Fruit fly (Drosophila melanogaster) whole organism, embryonic: ENCODE results near the gene Lsp2.

Source experiments
- CG10209 ChIP-seq: fragments of 200-800 bp; sonication (Bioruptor generic); optimal IDR thresholded peaks from 3 replicates; lab custom pipeline; 2017; ENCODE audit warnings: missing biosample characterization, mild to moderate bottlenecking, missing genetic modification characterization, missing genetic modification reagents
- CG10462 ChIP-seq: fragments of 200-800 bp; sonication (Bioruptor generic); optimal IDR thresholded peaks from 2 replicates; lab custom pipeline; 2016; ENCODE audit warnings: missing biosample characterization, missing genetic modification characterization
- CG11247 ChIP-seq: fragments of 200-800 bp; sonication (Bioruptor generic); IDR thresholded peaks from 2 replicates; pipeline ENCODE4 v1.3.6; 2022; ENCODE audit warnings: missing biosample characterization, missing genetic modification characterization
- CG12659 ChIP-seq: fragments of 200-800 bp; sonication (Bioruptor generic); optimal IDR thresholded peaks from 3 replicates; lab custom pipeline; 2017; ENCODE audit warnings: mild to moderate bottlenecking, missing biosample characterization, missing genetic modification reagents, missing genetic modification characterization
- CG13424 ChIP-seq: fragments of 200-800 bp; sonication (Bioruptor generic); optimal IDR thresholded peaks from 2 replicates; lab custom pipeline; 2019; ENCODE audit warnings: missing biosample characterization, mild to moderate bottlenecking, missing genetic modification characterization, moderate library complexity
- CG15696 ChIP-seq: fragments of 200-800 bp; sonication (Bioruptor generic); optimal IDR thresholded peaks from 2 replicates; lab custom pipeline; 2019; ENCODE audit warnings: missing biosample characterization, mild to moderate bottlenecking, missing genetic modification characterization, moderate library complexity
- CG16863 ChIP-seq: fragments of 200-800 bp; sonication (Bioruptor generic); optimal IDR thresholded peaks from 3 replicates; lab custom pipeline; 2016; ENCODE audit warnings: missing biosample characterization, missing genetic modification characterization
- CG18764 ChIP-seq: fragments of 200-800 bp; sonication (Bioruptor generic); optimal IDR thresholded peaks from 3 replicates; lab custom pipeline; 2016; ENCODE audit warnings: missing biosample characterization, missing genetic modification characterization
- CG2202 ChIP-seq: fragments of 200-800 bp; sonication (Bioruptor generic); optimal IDR thresholded peaks from 2 replicates; lab custom pipeline; 2018; ENCODE audit warnings: missing biosample characterization, mild to moderate bottlenecking, missing genetic modification characterization
- CG2889 ChIP-seq: fragments of 200-800 bp; sonication (Bioruptor generic); IDR thresholded peaks from 3 replicates; pipeline ENCODE4 v1.3.6; 2022; ENCODE audit warnings: missing biosample characterization, missing genetic modification characterization
- CG3163 ChIP-seq: fragments of 200-800 bp; sonication (Bioruptor generic); optimal IDR thresholded peaks from 3 replicates; lab custom pipeline; 2016; ENCODE audit warnings: missing biosample characterization, missing genetic modification characterization
- CG32767 ChIP-seq: fragments of 200-800 bp; sonication (Bioruptor generic); IDR thresholded peaks from 2 replicates; pipeline ENCODE4 v1.3.6; 2022; ENCODE audit warnings: missing biosample characterization, missing genetic modification characterization
- CG34422 ChIP-seq: fragments of 200-800 bp; sonication (Bioruptor generic); IDR thresholded peaks from 3 replicates; pipeline ENCODE4 v1.3.6; 2022; ENCODE audit warnings: missing biosample characterization, missing genetic modification characterization
- CG3847 ChIP-seq: fragments of 200-800 bp; sonication (Bioruptor generic); IDR thresholded peaks from 2 replicates; pipeline ENCODE4 v1.3.6; 2022; ENCODE audit warnings: missing biosample characterization, missing genetic modification characterization
- CG6689 ChIP-seq: fragments of 200-800 bp; sonication (Bioruptor generic); IDR thresholded peaks from 2 replicates; pipeline ENCODE4 v1.3.6; 2022; ENCODE audit warnings: missing biosample characterization, missing genetic modification characterization
- CG6791 ChIP-seq: fragments of 200-800 bp; sonication (Bioruptor generic); IDR thresholded peaks from 3 replicates; pipeline ENCODE4 v1.3.6; 2022; ENCODE audit warnings: missing biosample characterization, missing genetic modification characterization; ENCODE audit not compliant: partially characterized antibody
- CG9727 ChIP-seq: fragments of 200-800 bp; sonication (Bioruptor generic); optimal IDR thresholded peaks from 3 replicates; lab custom pipeline; 2017; ENCODE audit warnings: missing biosample characterization, mild to moderate bottlenecking, missing genetic modification characterization
- D19A ChIP-seq: fragments of 200-800 bp; optimal IDR thresholded peaks from 3 replicates; lab custom pipeline; 2019; ENCODE audit warnings: missing biosample characterization, mild to moderate bottlenecking, missing genetic modification characterization, moderate library complexity
- Deaf1 ChIP-seq: fragments of 200-800 bp; optimal IDR thresholded peaks from 3 replicates; lab custom pipeline; 2019; ENCODE audit warnings: missing biosample characterization, mild to moderate bottlenecking, missing genetic modification characterization, moderate library complexity
- Drgx ChIP-seq: fragments of 200-800 bp; sonication (Bioruptor generic); IDR thresholded peaks from 2 replicates; pipeline ENCODE4 v1.3.6; 2022; ENCODE audit warnings: missing biosample characterization, missing genetic modification characterization
- Fer2 ChIP-seq: fragments of 200-800 bp; sonication (Bioruptor generic); optimal IDR thresholded peaks from 2 replicates; lab custom pipeline; 2018; ENCODE audit warnings: missing biosample characterization, mild to moderate bottlenecking, missing genetic modification characterization, moderate library complexity
- Hand ChIP-seq: fragments of 200-800 bp; sonication (Bioruptor generic); optimal IDR thresholded peaks from 2 replicates; lab custom pipeline; 2017; ENCODE audit warnings: mild to moderate bottlenecking, missing biosample characterization, missing genetic modification reagents, missing genetic modification characterization
- Hmx ChIP-seq: fragments of 200-800 bp; sonication (Bioruptor generic); optimal IDR thresholded peaks from 2 replicates; lab custom pipeline; 2016; ENCODE audit warnings: missing biosample characterization, missing genetic modification characterization
- Hr3 ChIP-seq: fragments of 200-800 bp; sonication (Bioruptor generic); optimal IDR thresholded peaks from 3 replicates; lab custom pipeline; 2016; ENCODE audit warnings: missing biosample characterization, missing genetic modification characterization
- Hr39 ChIP-seq: fragments of >200 bp; optimal IDR thresholded peaks from 2 replicates; lab custom pipeline; 2017
- Hr51 ChIP-seq, 2 experiments: fragments of 200-800 bp; sonication (Bioruptor generic); optimal IDR thresholded peaks; 2 replicates in 1 of 2; 3 replicates in 1 of 2; lab custom pipeline; 2016 to 2018; ENCODE audit warnings: missing biosample characterization in 2 of 2, missing genetic modification characterization in 2 of 2, mild to moderate bottlenecking in 1 of 2, moderate library complexity in 1 of 2
- Jarid2 ChIP-seq: fragments of 200-800 bp; sonication (Bioruptor generic); optimal IDR thresholded peaks from 3 replicates; lab custom pipeline; 2017; ENCODE audit warnings: mild to moderate bottlenecking, missing biosample characterization, missing genetic modification reagents, missing genetic modification characterization
- Nf-YC ChIP-seq: fragments of 200-800 bp; optimal IDR thresholded peaks from 3 replicates; lab custom pipeline; 2019; ENCODE audit warnings: missing biosample characterization, mild to moderate bottlenecking, missing genetic modification characterization, moderate library complexity
- Pdp1 ChIP-seq, 2 experiments: fragments of 200-800 bp; sonication (Bioruptor generic); optimal IDR thresholded peaks; 3 replicates each; lab custom pipeline; 2016; ENCODE audit warnings: missing biosample characterization in 2 of 2, missing genetic modification characterization in 2 of 2, mild to moderate bottlenecking in 1 of 2, moderate library complexity in 1 of 2
- Six4 ChIP-seq: fragments of 200-800 bp; sonication (Bioruptor generic); optimal IDR thresholded peaks from 2 replicates; lab custom pipeline; 2016; ENCODE audit warnings: missing biosample characterization, missing genetic modification characterization
- Sry-δ ChIP-seq: fragments of 200-800 bp; sonication (Bioruptor generic); optimal IDR thresholded peaks from 2 replicates; lab custom pipeline; 2016; ENCODE audit warnings: missing biosample characterization, missing genetic modification characterization
- ac ChIP-seq: fragments of 200-800 bp; sonication (Bioruptor generic); optimal IDR thresholded peaks from 3 replicates; lab custom pipeline; 2017; ENCODE audit warnings: missing biosample characterization, mild to moderate bottlenecking, missing genetic modification characterization
- bcd ChIP-seq: fragments of 200-800 bp; sonication (Bioruptor generic); optimal IDR thresholded peaks from 2 replicates; lab custom pipeline; 2017; ENCODE audit warnings: missing biosample characterization, mild to moderate bottlenecking, missing genetic modification characterization
- crol ChIP-seq: fragments of 200-800 bp; sonication (Bioruptor generic); IDR thresholded peaks from 2 replicates; pipeline ENCODE4 v1.3.6; 2022; ENCODE audit warnings: missing biosample characterization, missing genetic modification characterization
- gem ChIP-seq: fragments of 200-800 bp; sonication (Bioruptor generic); optimal IDR thresholded peaks from 2 replicates; lab custom pipeline; 2019; ENCODE audit warnings: missing biosample characterization, mild to moderate bottlenecking, missing genetic modification characterization, moderate library complexity
- gt ChIP-seq: fragments of 200-800 bp; sonication (Bioruptor generic); IDR thresholded peaks from 2 replicates; pipeline ENCODE4 v1.3.6; 2022; ENCODE audit warnings: missing biosample characterization, missing genetic modification characterization
- h ChIP-seq: fragments of >200 bp; optimal IDR thresholded peaks from 2 replicates; lab custom pipeline; 2017
- jing ChIP-seq: fragments of 200-800 bp; sonication (Bioruptor generic); optimal IDR thresholded peaks from 2 replicates; lab custom pipeline; 2018; ENCODE audit warnings: missing biosample characterization, mild to moderate bottlenecking, missing genetic modification characterization
- nau ChIP-seq: fragments of 200-800 bp; sonication (Bioruptor generic); optimal IDR thresholded peaks from 3 replicates; lab custom pipeline; 2017; ENCODE audit warnings: missing biosample characterization, mild to moderate bottlenecking, missing genetic modification characterization, missing genetic modification reagents
- nom ChIP-seq: fragments of 200-800 bp; sonication (Bioruptor generic); optimal IDR thresholded peaks from 2 replicates; lab custom pipeline; 2017; ENCODE audit warnings: missing biosample characterization, missing genetic modification characterization, mild to moderate bottlenecking, moderate library complexity, missing genetic modification reagents
- otp ChIP-seq: fragments of 200-800 bp; sonication (Bioruptor generic); IDR thresholded peaks from 3 replicates; pipeline ENCODE4, ENCODE4 v1.3.6; 2022; ENCODE audit warnings: missing biosample characterization, missing genetic modification characterization
- pnt ChIP-seq: fragments of 200-800 bp; sonication (Bioruptor generic); optimal IDR thresholded peaks from 3 replicates; lab custom pipeline; 2016; ENCODE audit warnings: missing biosample characterization, missing genetic modification characterization
- schlank ChIP-seq: fragments of 200-800 bp; sonication (Bioruptor generic); optimal IDR thresholded peaks from 2 replicates; lab custom pipeline; 2018; ENCODE audit warnings: missing biosample characterization, mild to moderate bottlenecking, missing genetic modification characterization
- sens ChIP-seq: fragments of 200-800 bp; sonication (Bioruptor generic); peaks from one replicate; lab custom pipeline; 2016; ENCODE audit warnings: missing biosample characterization, missing genetic modification characterization
- sisA ChIP-seq: fragments of 200-800 bp; sonication (Bioruptor generic); IDR thresholded peaks from 2 replicates; pipeline ENCODE4 v1.3.6; 2022; ENCODE audit warnings: missing biosample characterization, missing genetic modification characterization
- tap ChIP-seq: fragments of 200-800 bp; optimal IDR thresholded peaks from 3 replicates; lab custom pipeline; 2019; ENCODE audit warnings: missing biosample characterization, mild to moderate bottlenecking, missing genetic modification characterization, moderate library complexity
- tgo ChIP-seq: fragments of 200-800 bp; sonication (Bioruptor generic); IDR thresholded peaks from 3 replicates; pipeline ENCODE4 v1.3.6; 2022; ENCODE audit warnings: missing biosample characterization, missing genetic modification characterization
- unc-4 ChIP-seq: fragments of 200-800 bp; sonication (Bioruptor generic); IDR thresholded peaks from 2 replicates; pipeline ENCODE4 v1.3.6; 2022; ENCODE audit warnings: missing biosample characterization, missing genetic modification characterization; ENCODE audit not compliant: partially characterized antibody
- vfl ChIP-seq: fragments of 200-800 bp; sonication (Bioruptor generic); optimal IDR thresholded peaks from 2 replicates; lab custom pipeline; 2016; ENCODE audit warnings: missing biosample characterization, missing genetic modification characterization
- zen2 ChIP-seq: fragments of 200-800 bp; sonication (Bioruptor generic); IDR thresholded peaks from 3 replicates; pipeline ENCODE4 v1.3.6; 2022; ENCODE audit warnings: missing biosample characterization, missing genetic modification characterization; ENCODE audit not compliant: partially characterized antibody

Gene Lsp2

dm6 chr3L:12138113-12138899 is 9.1 kb downstream of the Lsp2 start, which contains the start of the genes ND-SGDH and RhoGAP68F (continued):
- no peak for TF ChIP-seq crol
- TF ChIP-seq sisA (GFP tag; lab: Robert Waterston, UW), result peak; percentile 68
- TF ChIP-seq CG9727 (GFP tag; lab: Kevin White, UChicago), result peak; percentile 79
- TF ChIP-seq gt (GFP tag; lab: Robert Waterston, UW), result no peak
- no peak for TF ChIP-seq jing (GFP tag; lab: Kevin White, UChicago)
- peak; percentile 81 for TF ChIP-seq CG13424
- peak; percentile 81 for TF ChIP-seq Hr3 (GFP tag; lab: Kevin White, UChicago)
- peak; percentile 92 for TF ChIP-seq sens (GFP tag; lab: Kevin White, UChicago)
- TF ChIP-seq CG6791, result peak; percentile 91
- TF ChIP-seq CG2202, result peak; percentile 21
- TF ChIP-seq bcd (GFP tag; lab: Kevin White, UChicago), result peak; percentile 78
- peak; percentile 70 to 97 for TF ChIP-seq Pdp1 (GFP tag; optimal IDR thresholded peaks at IDR 0.05; lab: Kevin White, UChicago)
- no peak for TF ChIP-seq h
- TF ChIP-seq CG10462 (GFP tag; lab: Kevin White, UChicago), result peak; percentile 33
- TF ChIP-seq CG12659 (GFP tag; lab: Kevin White, UChicago), result peak; percentile 89
- TF ChIP-seq Six4 (GFP tag; lab: Kevin White, UChicago), result peak; percentile 40
- peak; percentile 81 for TF ChIP-seq zen2 (GFP tag; lab: Robert Waterston, UW)
- no peak for TF ChIP-seq nau (GFP tag; lab: Kevin White, UChicago)
- peak; percentile 97 for TF ChIP-seq Sry-δ (GFP tag; lab: Kevin White, UChicago)
- peak; percentile 71 to 76 for TF ChIP-seq Hr51 (GFP tag; optimal IDR thresholded peaks at IDR 0.05; lab: Kevin White, UChicago)
- TF ChIP-seq Fer2, result peak; percentile 69
- peak; percentile 51 for TF ChIP-seq pnt (GFP tag; lab: Kevin White, UChicago)
- peak; percentile 70 for TF ChIP-seq vfl (GFP tag; lab: Kevin White, UChicago)
- TF ChIP-seq CG18764 (GFP tag; lab: Kevin White, UChicago), result peak; percentile 55
- peak; percentile 67 for TF ChIP-seq CG6689 (GFP tag; lab: Robert Waterston, UW)
- TF ChIP-seq gem (tag; lab: Kevin White, UChicago), result peak; percentile 88
- no peak for TF ChIP-seq ac
- TF ChIP-seq schlank (tag; lab: Kevin White, UChicago), result no peak
- TF ChIP-seq otp (GFP tag; lab: Robert Waterston, UW), result 0 out of 3 replicates have a peak, but pooled peaks have one; percentile 20
- peak; percentile 38 for TF ChIP-seq Hmx (GFP tag; lab: Kevin White, UChicago)
- TF ChIP-seq CG16863, result peak; percentile 58
- no peak for TF ChIP-seq Jarid2
- peak; percentile 8 for TF ChIP-seq Hand
- no peak for TF ChIP-seq nom (GFP tag; lab: Kevin White, UChicago)
- no peak for TF ChIP-seq CG2889
- TF ChIP-seq tap (tag; lab: Kevin White, UChicago), result peak; percentile 48
- peak; percentile 52 for TF ChIP-seq CG32767 (GFP tag; lab: Robert Waterston, UW)
- peak; percentile 42 for TF ChIP-seq D19A (tag; lab: Kevin White, UChicago)
- TF ChIP-seq CG11247 (GFP tag; lab: Robert Waterston, UW), result peak; percentile 54
- TF ChIP-seq unc-4 (GFP tag; lab: Robert Waterston, UW), result peak; percentile 91
- peak; percentile 77 for TF ChIP-seq CG15696 (tag; lab: Kevin White, UChicago)
- TF ChIP-seq tgo (GFP tag; lab: Robert Waterston, UW), result peak; percentile 74
- no peak for TF ChIP-seq CG3163 (GFP tag; lab: Kevin White, UChicago)
- TF ChIP-seq CG10209 (GFP tag; lab: Kevin White, UChicago), result peak; percentile 56
- TF ChIP-seq Nf-YC, result peak; percentile 71
- TF ChIP-seq CG3847, result peak; percentile 83
- peak; percentile 65; the same call in 1 of the 3 replicates for TF ChIP-seq CG34422 (GFP tag; lab: Robert Waterston, UW)
- no peak for TF ChIP-seq Hr39
- TF ChIP-seq Deaf1, result peak; percentile 52
- peak; percentile 34; the same call in 1 of the 2 replicates for TF ChIP-seq Drgx (GFP tag; lab: Robert Waterston, UW)
